Worm (Caenorhabditis elegans): ENCODE data around the gene T24A6.16.

T24A6.16 gene

ce11 chrV:3588223-3588622 is 25.5 kb upstream of the T24A6.16 start (continued):
- TF ChIP-seq ama-1 (optimal IDR thresholded peaks at IDR 0.05) = no peak
- no peak for TF ChIP-seq ama-1 (GFP tag; optimal IDR thresholded peaks at IDR 0.05)
- no peak for TF ChIP-seq rcor-1 (GFP tag; IDR thresholded peaks at IDR 0.05)
- TF ChIP-seq bed-2 (GFP tag; IDR thresholded peaks at IDR 0.05) = no peak
- no peak for TF ChIP-seq pha-4 (tag; optimal IDR thresholded peaks at IDR 0.05)
- TF ChIP-seq T26A5.8 (tag; optimal IDR thresholded peaks at IDR 0.05) = no peak
- no peak for TF ChIP-seq ztf-28 (GFP tag; IDR thresholded peaks at IDR 0.05)
- TF ChIP-seq tbx-9 (tag; optimal IDR thresholded peaks at IDR 0.05; ENCODE audit: borderline replicate concordance) = no peak
- TF ChIP-seq bed-1 (GFP tag; IDR thresholded peaks at IDR 0.05) = no peak
- no peak for TF ChIP-seq attf-3 (GFP tag; conservative IDR thresholded peaks at IDR 0.05)
- TF ChIP-seq ekl-4 (GFP tag; IDR thresholded peaks at IDR 0.05) = no peak
- TF ChIP-seq sptf-2 (GFP tag; optimal IDR thresholded peaks at IDR 0.05) = no peak
- TF ChIP-seq madf-6 (GFP tag; IDR thresholded peaks at IDR 0.05) = peak; percentile 37; the same call in 1 of the 2 replicates
- TF ChIP-seq ceh-58 (GFP tag; IDR thresholded peaks at IDR 0.05) = no peak
- TF ChIP-seq let-526 (GFP tag; IDR thresholded peaks at IDR 0.05) = no peak
- no peak for TF ChIP-seq F22D6.2 (tag; optimal IDR thresholded peaks at IDR 0.05)
- no peak for TF ChIP-seq F37B4.10 (GFP tag; IDR thresholded peaks at IDR 0.05)
- no peak for TF ChIP-seq ztf-18 (tag; optimal IDR thresholded peaks at IDR 0.05)
- no peak for TF ChIP-seq F57C9.4 (tag; optimal IDR thresholded peaks at IDR 0.05)
- TF ChIP-seq lir-1 (GFP tag; conservative IDR thresholded peaks at IDR 0.05) = no peak
- no peak for TF ChIP-seq F52B5.7 (tag; optimal IDR thresholded peaks at IDR 0.05)
- TF ChIP-seq T07F8.4 (tag; optimal IDR thresholded peaks at IDR 0.05) = no peak
- 0 out of 2 replicates have a peak, but pooled peaks have one; percentile 38 for TF ChIP-seq C17E4.6 (GFP tag; IDR thresholded peaks at IDR 0.05)
- TF ChIP-seq madf-3 (GFP tag; IDR thresholded peaks at IDR 0.05) = no peak
- TF ChIP-seq cebp-2 (GFP tag; IDR thresholded peaks at IDR 0.05) = 0 out of 2 replicates have a peak, but pooled peaks have one; percentile 10
- TF ChIP-seq unc-130 (GFP tag; optimal IDR thresholded peaks at IDR 0.05) = no peak
- TF ChIP-seq hlh-12 (tag; optimal IDR thresholded peaks at IDR 0.05) = no peak
- 0 out of 2 replicates have a peak, but pooled peaks have one; percentile 15 for TF ChIP-seq F33H1.4 (GFP tag; IDR thresholded peaks at IDR 0.05)
- TF ChIP-seq tbp1 (GFP tag; optimal IDR thresholded peaks at IDR 0.05) = peak; percentile 86
- TF ChIP-seq gei-17 (GFP tag; optimal IDR thresholded peaks at IDR 0.05) = no peak
- TF ChIP-seq ztf-22 (GFP tag; optimal IDR thresholded peaks at IDR 0.05) = no peak
- no peak for TF ChIP-seq hmg-20 (GFP tag; IDR thresholded peaks at IDR 0.05)
- TF ChIP-seq ets-4 (GFP tag; optimal IDR thresholded peaks at IDR 0.05) = no peak
- no peak for TF ChIP-seq lin-35 (GFP tag; optimal IDR thresholded peaks at IDR 0.05)
- TF ChIP-seq cebp-1 (GFP tag; IDR thresholded peaks at IDR 0.05) = no peak
- TF ChIP-seq cebp-1 (tag; optimal IDR thresholded peaks at IDR 0.05) = no peak

ce11 chrV:3587633-3588032 is 24.9 kb upstream of the T24A6.16 start:
- no peak for TF ChIP-seq xnd-1 (tag; optimal IDR thresholded peaks at IDR 0.05)
- TF ChIP-seq K12H6.12 (tag; optimal IDR thresholded peaks at IDR 0.05) = no peak
- TF ChIP-seq pha-4 (tag; optimal IDR thresholded peaks at IDR 0.05) = no peak
- no peak for TF ChIP-seq ama-1 (optimal IDR thresholded peaks at IDR 0.05)
- no peak for TF ChIP-seq ama-1 (GFP tag; optimal IDR thresholded peaks at IDR 0.05)
- TF ChIP-seq ztf-28 (GFP tag; IDR thresholded peaks at IDR 0.05) = no peak
- 0 out of 2 replicates have a peak, but pooled peaks have one; percentile 11 for TF ChIP-seq hmg-1.2 (GFP tag; IDR thresholded peaks at IDR 0.05)
- TF ChIP-seq cebp-2 (GFP tag; IDR thresholded peaks at IDR 0.05) = no peak
- no peak; the same call in 1 of the 2 replicates for TF ChIP-seq zfh-2 (GFP tag; conservative IDR thresholded peaks at IDR 0.05)
- TF ChIP-seq madf-10 (tag; optimal IDR thresholded peaks at IDR 0.05) = peak; percentile 10
- TF ChIP-seq F55B11.4 (tag; optimal IDR thresholded peaks at IDR 0.05; ENCODE audit: borderline replicate concordance, insufficient read depth) = no peak
- TF ChIP-seq dox-1 (GFP tag; IDR thresholded peaks at IDR 0.05) = no peak
- no peak for TF ChIP-seq dpl-1 (GFP tag; optimal IDR thresholded peaks at IDR 0.05)
- TF ChIP-seq egrh-3 (GFP tag; IDR thresholded peaks at IDR 0.05) = peak; percentile 9; the same call in 1 of the 2 replicates
- TF ChIP-seq mes-4 (tag; optimal IDR thresholded peaks at IDR 0.05) = no peak
- no peak for TF ChIP-seq Y53G8AR.9 (GFP tag; conservative IDR thresholded peaks at IDR 0.05)
- no peak for TF ChIP-seq B0019.2 (GFP tag; conservative IDR thresholded peaks at IDR 0.05)
- no peak for TF ChIP-seq ceh-91 (GFP tag; IDR thresholded peaks at IDR 0.05)
- TF ChIP-seq Y53F4B.3 (GFP tag; IDR thresholded peaks at IDR 0.05) = no peak
- TF ChIP-seq sea-2 (GFP tag; IDR thresholded peaks at IDR 0.05) = no peak
- TF ChIP-seq pbrm-1 (GFP tag; IDR thresholded peaks at IDR 0.05) = no peak

Data from whole organism, young adult.